Worm (Caenorhabditis elegans) whole organism, L3 larva: ENCODE data around the gene ndab-1.

Experiments used
- R02D3.7 ChIP-seq: fragments of 150-350 bp; optimal IDR thresholded peaks from 2 replicates; lab custom pipeline; 2014; ENCODE audit warnings: missing biosample characterization, missing genetic modification characterization
- ZK546.5 ChIP-seq: sonication (generic microtip); optimal IDR thresholded peaks from 2 replicates; lab custom pipeline; 2017; ENCODE audit warnings: missing biosample characterization, missing genetic modification characterization
- ceh-16 ChIP-seq: sonication (generic microtip); optimal IDR thresholded peaks from 2 replicates; lab custom pipeline; 2017; ENCODE audit warnings: missing biosample characterization, missing genetic modification characterization
- ceh-28 ChIP-seq: fragments of 150-350 bp; optimal IDR thresholded peaks from 2 replicates; lab custom pipeline; 2014; ENCODE audit warnings: missing biosample characterization, missing genetic modification reagents, missing genetic modification characterization
- ceh-9 ChIP-seq: sonication (generic microtip); optimal IDR thresholded peaks from 2 replicates; lab custom pipeline; 2018; ENCODE audit warnings: missing biosample characterization, missing genetic modification characterization
- egl-27 ChIP-seq: sonication (generic microtip); optimal IDR thresholded peaks from 4 replicates; lab custom pipeline; 2017; ENCODE audit warnings: missing biosample characterization, missing genetic modification reagents, missing genetic modification characterization
- egl-5 ChIP-seq: fragments of 150-350 bp; optimal IDR thresholded peaks from 2 replicates; lab custom pipeline; 2017; ENCODE audit warnings: missing biosample characterization, missing genetic modification reagents, missing genetic modification characterization, inconsistent platforms
- elt-1 ChIP-seq: fragments of 150-350 bp; optimal IDR thresholded peaks from 2 replicates; lab custom pipeline; 2014; ENCODE audit warnings: missing biosample characterization, missing genetic modification characterization
- elt-3 ChIP-seq, 3 experiments: fragments of 150-350 bp in 1 of 3; sonication (generic microtip) in 2 of 3; optimal IDR thresholded peaks; 2 replicates in 2 of 3; 4 replicates in 1 of 3; lab custom pipeline; 2014 to 2017; ENCODE audit warnings: missing biosample characterization in 3 of 3, missing genetic modification characterization in 3 of 3
- eor-1 ChIP-seq, 2 experiments: fragments of 150-350 bp; optimal IDR thresholded peaks; 2 replicates each; lab custom pipeline; 2014 to 2018; ENCODE audit warnings: missing biosample characterization in 2 of 2, missing genetic modification characterization in 2 of 2
- fkh-10 ChIP-seq: sonication (generic microtip); optimal IDR thresholded peaks from 2 replicates; lab custom pipeline; 2017; ENCODE audit warnings: missing biosample characterization, missing genetic modification reagents, missing genetic modification characterization
- fos-1 ChIP-seq: fragments of 150-350 bp; optimal IDR thresholded peaks from 2 replicates; lab custom pipeline; 2014; ENCODE audit warnings: missing biosample characterization, missing genetic modification characterization
- hmg-11 ChIP-seq: sonication (generic microtip); optimal IDR thresholded peaks from 2 replicates; lab custom pipeline; 2016; ENCODE audit warnings: missing genetic modification characterization, missing compliant biosample characterization
- jun-1 ChIP-seq: fragments of 150-350 bp; optimal IDR thresholded peaks from 2 replicates; lab custom pipeline; 2014; ENCODE audit warnings: missing biosample characterization, missing genetic modification reagents, missing genetic modification characterization
- lin-15B ChIP-seq: fragments of 150-350 bp; optimal IDR thresholded peaks from 2 replicates; lab custom pipeline; 2014; ENCODE audit warnings: missing biosample characterization, missing genetic modification characterization
- lsy-12 ChIP-seq: sonication (generic microtip); optimal IDR thresholded peaks from 2 replicates; lab custom pipeline; 2016; ENCODE audit warnings: mild to moderate bottlenecking, missing genetic modification characterization, missing compliant biosample characterization
- mdl-1 ChIP-seq: fragments of 150-350 bp; optimal IDR thresholded peaks from 2 replicates; lab custom pipeline; 2014; ENCODE audit warnings: missing biosample characterization, missing genetic modification characterization
- mml-1 ChIP-seq: fragments of 150-350 bp; sonication (generic microtip); optimal IDR thresholded peaks from 3 replicates; lab custom pipeline; 2014; ENCODE audit warnings: missing biosample characterization, missing genetic modification characterization
- nfya-1 ChIP-seq: sonication (generic microtip); optimal IDR thresholded peaks from 2 replicates; lab custom pipeline; 2017; ENCODE audit warnings: missing genetic modification characterization, mild to moderate bottlenecking, missing compliant biosample characterization, antibody characterized with exemption, moderate library complexity; ENCODE audit not compliant: insufficient read depth
- nhr-12 ChIP-seq: fragments of 150-350 bp; optimal IDR thresholded peaks from 2 replicates; lab custom pipeline; 2014; ENCODE audit warnings: missing biosample characterization, missing genetic modification characterization
- nhr-23 ChIP-seq: fragments of 150-350 bp; optimal IDR thresholded peaks from 2 replicates; lab custom pipeline; 2014; ENCODE audit warnings: missing biosample characterization, missing genetic modification reagents, missing genetic modification characterization
- nhr-237 ChIP-seq: fragments of 150-350 bp; optimal IDR thresholded peaks from 2 replicates; lab custom pipeline; 2014; ENCODE audit warnings: missing biosample characterization, missing genetic modification characterization
- nhr-25 ChIP-seq: sonication (generic microtip); optimal IDR thresholded peaks from 2 replicates; lab custom pipeline; 2017; ENCODE audit warnings: missing biosample characterization, missing genetic modification characterization
- nhr-28 ChIP-seq: fragments of 150-350 bp; optimal IDR thresholded peaks from 2 replicates; lab custom pipeline; 2014; ENCODE audit warnings: missing biosample characterization, missing genetic modification characterization
- nhr-43 ChIP-seq: sonication (generic microtip); optimal IDR thresholded peaks from 2 replicates; lab custom pipeline; 2016; ENCODE audit warnings: mild to moderate bottlenecking, missing genetic modification characterization, missing compliant biosample characterization; ENCODE audit not compliant: poor library complexity, severe bottlenecking
- nhr-67 ChIP-seq: fragments of 150-350 bp; optimal IDR thresholded peaks from 2 replicates; lab custom pipeline; 2014; ENCODE audit warnings: missing biosample characterization, missing genetic modification characterization
- nhr-76 ChIP-seq: fragments of 150-350 bp; sonication (generic microtip); optimal IDR thresholded peaks from 5 replicates; lab custom pipeline; 2014; ENCODE audit warnings: missing biosample characterization, missing genetic modification characterization
- nhr-77 ChIP-seq: fragments of 150-350 bp; optimal IDR thresholded peaks from 2 replicates; lab custom pipeline; 2014; ENCODE audit warnings: missing biosample characterization, missing genetic modification characterization
- sea-2 ChIP-seq: fragments of 150-350 bp; sonication (generic microtip); optimal IDR thresholded peaks from 4 replicates; lab custom pipeline; 2014; ENCODE audit warnings: missing biosample characterization, missing genetic modification reagents, missing genetic modification characterization
- skn-1 ChIP-seq: fragments of 150-350 bp; optimal IDR thresholded peaks from 2 replicates; lab custom pipeline; 2014; ENCODE audit warnings: missing biosample characterization, missing genetic modification characterization
- snpc-4 ChIP-seq: fragments of 150-350 bp; optimal IDR thresholded peaks from 2 replicates; lab custom pipeline; 2014; ENCODE audit warnings: missing biosample characterization, missing genetic modification characterization
- tbx-2 ChIP-seq: sonication (generic microtip); optimal IDR thresholded peaks from 2 replicates; lab custom pipeline; 2016; ENCODE audit warnings: mild to moderate bottlenecking, missing genetic modification characterization, missing compliant biosample characterization
- unc-39 ChIP-seq: sonication (generic microtip); optimal IDR thresholded peaks from 4 replicates; lab custom pipeline; 2017; ENCODE audit warnings: missing biosample characterization, missing genetic modification characterization
- unc-62 ChIP-seq: fragments of 150-350 bp; sonication (generic microtip); optimal IDR thresholded peaks from 4 replicates; lab custom pipeline; 2014; ENCODE audit warnings: missing biosample characterization, missing genetic modification reagents, missing genetic modification characterization
- zag-1 ChIP-seq: fragments of 150-350 bp; optimal IDR thresholded peaks from 2 replicates; lab custom pipeline; 2014; ENCODE audit warnings: missing biosample characterization, missing genetic modification characterization
- ztf-11 ChIP-seq: fragments of 150-350 bp; optimal IDR thresholded peaks from 2 replicates; lab custom pipeline; 2014; ENCODE audit warnings: missing biosample characterization, missing genetic modification characterization
- ztf-4 ChIP-seq: fragments of 150-350 bp; optimal IDR thresholded peaks from 2 replicates; lab custom pipeline; 2014; ENCODE audit warnings: missing biosample characterization, missing genetic modification characterization

ndab-1 gene

ce11 chrIII:11916260-11916659, 748 bp upstream of the ndab-1 start:
- TF ChIP-seq ZK546.5 (tag; lab: Kevin White, UChicago), result no peak
- no peak for TF ChIP-seq R02D3.7 (tag; lab: Kevin White, UChicago)
- no peak for TF ChIP-seq unc-62 (GFP tag; lab: Kevin White, UChicago)
- no peak for TF ChIP-seq zag-1 (tag; lab: Kevin White, UChicago)
- TF ChIP-seq tbx-2 (tag; lab: Kevin White, UChicago), result no peak
- TF ChIP-seq ceh-9, result no peak
- no peak for TF ChIP-seq mdl-1 (tag; lab: Kevin White, UChicago)
- TF ChIP-seq sea-2 (GFP tag; lab: Kevin White, UChicago), result no peak
- TF ChIP-seq nhr-237, result no peak
- TF ChIP-seq ztf-4 (tag; lab: Kevin White, UChicago), result no peak
- no peak for TF ChIP-seq lsy-12 (tag; lab: Kevin White, UChicago)
- TF ChIP-seq elt-1 (tag; lab: Kevin White, UChicago), result no peak
- no peak for TF ChIP-seq nhr-23 (tag; lab: Kevin White, UChicago)

- no peak for TF ChIP-seq ztf-11
- no peak for TF ChIP-seq nfya-1 (tag; lab: Kevin White, UChicago)
- no peak for TF ChIP-seq nhr-67
- no peak for TF ChIP-seq snpc-4 (tag; lab: Kevin White, UChicago)
- no peak for TF ChIP-seq nhr-77 (tag; lab: Kevin White, UChicago)
- no peak for TF ChIP-seq egl-27 (tag; lab: Kevin White, UChicago)
- TF ChIP-seq eor-1 (tag; optimal IDR thresholded peaks at IDR 0.05; lab: Kevin White, UChicago), result no peak
- no peak for TF ChIP-seq mml-1 (tag; lab: Kevin White, UChicago)
- TF ChIP-seq sea-2 (GFP tag; lab: Kevin White, UChicago), result no peak
- TF ChIP-seq ztf-4 (tag; lab: Kevin White, UChicago), result no peak
These were observed 1.3 kb downstream of the ndab-1 start, which contains the start of gene Y56A3A.16 for ce11 chrIII:11914220-11914619. Y56A3A.16 (minus strand) TSS chrIII:11914320.

ce11 chrIII:11909778-11910177, 5.7 kb downstream of the ndab-1 start, which contains the start of gene faah-4:
faah-4 (minus strand) TSS chrIII:11909878.
- TF ChIP-seq elt-3 (tag; optimal IDR thresholded peaks at IDR 0.05; lab: Kevin White, UChicago) (no peak), jun-1 (tag; lab: Kevin White, UChicago) (no peak), nhr-43 (tag; lab: Kevin White, UChicago) (no peak), nhr-28 (no peak)

- TF ChIP-seq ceh-16 (tag; lab: Kevin White, UChicago) (no peak), nhr-23 (tag; lab: Kevin White, UChicago) (no peak), nhr-76 (tag; lab: Kevin White, UChicago) (no peak), ztf-11 (no peak), nhr-25 (tag; lab: Kevin White, UChicago) (no peak), fos-1 (tag; lab: Kevin White, UChicago) (no peak), fkh-10 (GFP tag; lab: Kevin White, UChicago) (no peak), ceh-28 (no peak), elt-3 (tag; optimal IDR thresholded peaks at IDR 0.05; lab: Kevin White, UChicago) (no peak), ceh-9 (no peak), lin-15B (tag; lab: Kevin White, UChicago) (no peak), unc-39 (tag; lab: Kevin White, UChicago) (no peak), skn-1 (tag; lab: Kevin White, UChicago) (no peak), hmg-11 (tag; lab: Kevin White, UChicago) (no peak), R02D3.7 (tag; lab: Kevin White, UChicago) (no peak), snpc-4 (tag; lab: Kevin White, UChicago) (no peak), nhr-28 (no peak), egl-5 (no peak), nhr-12 (tag; lab: Kevin White, UChicago) (no peak)
These were observed 6.9 kb downstream of the ndab-1 start, which contains the start of gene fbxb-24 for ce11 chrIII:11908660-11909059. fbxb-24 (plus strand) TSS chrIII:11908960.
